Fruit fly (Drosophila melanogaster): Measurements from ENCODE around the gene Past1.

The Past1 gene

DNA sequence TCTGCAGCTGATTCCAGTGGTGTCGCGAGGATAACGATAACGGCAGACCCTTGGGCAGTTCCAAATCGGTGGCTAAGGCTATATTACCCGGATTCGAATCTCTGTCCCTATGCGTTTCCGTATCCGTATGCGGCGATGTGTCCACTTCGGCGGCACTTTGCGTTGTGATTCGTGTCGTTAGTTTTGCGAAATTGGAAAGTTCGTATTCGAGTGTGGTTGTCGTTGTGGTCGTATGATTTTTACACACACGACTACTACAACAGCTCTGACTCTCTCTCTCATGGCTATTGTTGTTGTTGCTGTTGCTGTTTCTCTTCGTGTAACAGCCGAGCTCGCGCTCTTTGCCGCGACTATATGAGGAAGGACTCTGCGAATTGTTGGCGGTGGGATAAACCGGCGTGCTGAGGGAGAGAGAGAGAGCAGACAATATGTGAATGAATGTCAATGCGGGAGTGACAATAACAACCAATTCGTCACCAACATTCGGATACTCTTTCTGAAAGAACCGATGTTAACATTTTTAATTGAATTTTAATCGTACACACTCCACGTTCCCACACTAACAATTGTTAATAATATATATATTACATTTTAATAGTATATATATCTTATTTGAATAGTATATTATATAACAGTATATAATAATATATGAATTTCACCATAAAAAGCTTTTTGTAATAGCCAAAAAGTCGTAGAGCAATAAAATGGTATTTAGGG, 22.7 kb downstream of the Past1 start (continued):
- TF ChIP-seq CG17359 (tag; optimal IDR thresholded peaks at IDR 0.05): no peak
- TF ChIP-seq Dek (tag; optimal IDR thresholded peaks at IDR 0.05): peak; percentile 37
- peak; percentile 2 for TF ChIP-seq CG10209 (GFP tag; optimal IDR thresholded peaks at IDR 0.05)
- no peak for TF ChIP-seq Rx (GFP tag; IDR thresholded peaks at IDR 0.05)
- peak; percentile 94 for TF ChIP-seq CG13894 (tag; optimal IDR thresholded peaks at IDR 0.05)
- no peak for TF ChIP-seq CG10959 (GFP tag; IDR thresholded peaks at IDR 0.05)
- no peak for TF ChIP-seq sisA (GFP tag; IDR thresholded peaks at IDR 0.05)
- TF ChIP-seq Chrac-16 (GFP tag; optimal IDR thresholded peaks at IDR 0.05): no peak
- no peak for TF ChIP-seq eyg (GFP tag; optimal IDR thresholded peaks at IDR 0.05)
- TF ChIP-seq Taf1 (GFP tag; IDR thresholded peaks at IDR 0.05): no peak
- TF ChIP-seq Hr39 (optimal IDR thresholded peaks at IDR 0.05): no peak
- no peak for TF ChIP-seq Gug (GFP tag; IDR thresholded peaks at IDR 0.05)
- TF ChIP-seq fd96Cb (tag; optimal IDR thresholded peaks at IDR 0.05): peak; percentile 32
- TF ChIP-seq CG9609 (GFP tag; optimal IDR thresholded peaks at IDR 0.05): no peak
- TF ChIP-seq vvl (GFP tag; IDR thresholded peaks at IDR 0.05): no peak
- no peak for TF ChIP-seq CG12942 (GFP tag; optimal IDR thresholded peaks at IDR 0.05)
- no peak for TF ChIP-seq Eip74EF (GFP tag; optimal IDR thresholded peaks at IDR 0.05)
- TF ChIP-seq nom (GFP tag; optimal IDR thresholded peaks at IDR 0.05): peak; percentile 71
- no peak for TF ChIP-seq CG14014 (GFP tag; IDR thresholded peaks at IDR 0.05)
- no peak for TF ChIP-seq Dref (GFP tag; IDR thresholded peaks at IDR 0.05)
- TF ChIP-seq CG12219 (GFP tag; optimal IDR thresholded peaks at IDR 0.05): no peak
- TF ChIP-seq pfk (GFP tag; optimal IDR thresholded peaks at IDR 0.05): no peak
- no peak for TF ChIP-seq CG32772 (GFP tag; IDR thresholded peaks at IDR 0.05)
- TF ChIP-seq YL-1 (GFP tag; optimal IDR thresholded peaks at IDR 0.05): no peak
- peak; percentile 27; the same call in 1 of the 2 replicates for TF ChIP-seq Scr (GFP tag; IDR thresholded peaks at IDR 0.05; ENCODE audit: partially characterized antibody)
- no peak for TF ChIP-seq Dfd (GFP tag; optimal IDR thresholded peaks at IDR 0.05)
- peak; percentile 18 to 31 for TF ChIP-seq dpn (GFP tag; optimal IDR thresholded peaks at IDR 0.05)
- no peak for TF ChIP-seq CG16815 (GFP tag; optimal IDR thresholded peaks at IDR 0.05)
- TF ChIP-seq caup (GFP tag; optimal IDR thresholded peaks at IDR 0.05; ENCODE audit: severe bottlenecking): peak; percentile 42
- TF ChIP-seq CG12744 (GFP tag; optimal IDR thresholded peaks at IDR 0.05): no peak
- TF ChIP-seq CG2199 (GFP tag; IDR thresholded peaks at IDR 0.05): no peak
- TF ChIP-seq CG3281 (GFP tag; optimal IDR thresholded peaks at IDR 0.05): peak; percentile 71
- TF ChIP-seq amos (GFP tag; IDR thresholded peaks at IDR 0.05; ENCODE audit: partially characterized antibody): no peak; the same call in 1 of the 2 replicates
- no peak for TF ChIP-seq CG4707 (GFP tag; optimal IDR thresholded peaks at IDR 0.05)
- no peak for TF ChIP-seq tll (GFP tag; optimal IDR thresholded peaks at IDR 0.05)
- no peak for TF ChIP-seq Oaz (GFP tag; IDR thresholded peaks at IDR 0.05)
- TF ChIP-seq Atf-2 (GFP tag; optimal IDR thresholded peaks at IDR 0.05): no peak
- peak; percentile 29 for TF ChIP-seq bcd (GFP tag; optimal IDR thresholded peaks at IDR 0.05)
- TF ChIP-seq bowl (GFP tag; IDR thresholded peaks at IDR 0.05): no peak
- no peak for TF ChIP-seq CG11456 (GFP tag; IDR thresholded peaks at IDR 0.05)
- peak; percentile 47; the same call in 1 of the 3 replicates for TF ChIP-seq dysf (GFP tag; IDR thresholded peaks at IDR 0.05)
- peak; percentile 24 for TF ChIP-seq CG12659 (GFP tag; optimal IDR thresholded peaks at IDR 0.05)
- no peak for TF ChIP-seq sens-2 (GFP tag; IDR thresholded peaks at IDR 0.05)
- TF ChIP-seq kah (GFP tag; optimal IDR thresholded peaks at IDR 0.05): no peak
- TF ChIP-seq Stat92E (GFP tag; optimal IDR thresholded peaks at IDR 0.05): no peak
- TF ChIP-seq nerfin-1 (tag; optimal IDR thresholded peaks at IDR 0.05): no peak
- TF ChIP-seq fd102C (GFP tag; optimal IDR thresholded peaks at IDR 0.05): no peak
- no peak for TF ChIP-seq jing (GFP tag; optimal IDR thresholded peaks at IDR 0.05)
- TF ChIP-seq CG18262 (tag; optimal IDR thresholded peaks at IDR 0.05): peak; percentile 57

All from whole organism, embryonic.